Fruit fly (Drosophila melanogaster) whole organism, embryonic: ENCODE measurements around the gene CG13838.

ENCODE experiments used
- mam ChIP-seq: fragments of 200-800 bp; sonication (Bioruptor generic); optimal IDR thresholded peaks from 3 replicates; lab custom pipeline; 2016; ENCODE audit warnings: missing biosample characterization, missing genetic modification characterization
- psq ChIP-seq: fragments of 200-800 bp; sonication (Bioruptor generic); optimal IDR thresholded peaks from 2 replicates; lab custom pipeline; 2017; ENCODE audit warnings: missing biosample characterization, missing genetic modification characterization
- ttk ChIP-seq: fragments of 200-800 bp; sonication (Bioruptor generic); IDR thresholded peaks from 2 replicates; pipeline ENCODE4 v2.1.2; 2022; ENCODE audit warnings: missing biosample characterization, missing genetic modification characterization

DNA sequence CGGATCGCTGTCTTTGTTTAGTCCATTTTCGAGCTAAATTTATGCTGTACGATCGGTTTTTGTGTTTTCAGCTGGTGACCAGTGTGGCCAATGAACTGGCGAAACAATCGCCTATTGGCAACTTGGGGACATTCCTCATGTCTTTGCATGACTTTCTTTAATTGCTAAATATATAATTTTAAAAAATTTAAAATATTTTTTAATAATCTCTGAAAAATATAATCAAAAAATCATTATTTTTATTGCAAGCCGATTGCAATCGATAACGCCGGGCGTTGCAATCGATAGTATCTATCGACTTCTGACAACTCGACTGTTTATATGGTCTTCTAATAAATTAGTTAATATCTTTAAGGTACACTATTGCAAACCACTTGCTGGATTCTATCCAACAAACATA lies 19.2 kb downstream of the CG13838 start, which contains the start of the genes sav and Ublcp1:
- no peak for TF ChIP-seq psq (GFP tag; lab: Kevin White, UChicago)
- TF ChIP-seq ttk (GFP tag; lab: Robert Waterston, UW) = no peak
- TF ChIP-seq mam (GFP tag; lab: Kevin White, UChicago) = no peak
